Worm (Caenorhabditis elegans) whole organism, late embryonic: ENCODE results near the gene R01H2.8.
A peak's percentile ranks its signal among the peaks of the same experiment; 100 is the strongest.

ENCODE experiments used
- K09A11.1 ChIP-seq: sonication (generic microtip); optimal IDR thresholded peaks from 2 replicates; lab custom pipeline; 2017; ENCODE audit warnings: antibody characterized with exemption, mild to moderate bottlenecking, missing genetic modification characterization, missing compliant biosample characterization; ENCODE audit not compliant: insufficient read depth
- T23F11.4 ChIP-seq: fragments of 200-800 bp; sonication (Bioruptor generic); optimal IDR thresholded peaks from 2 replicates; lab custom pipeline; 2018; ENCODE audit warnings: mild to moderate bottlenecking, missing genetic modification characterization, missing compliant biosample characterization
- ama-1 ChIP-seq: fragments of 150-350 bp; optimal IDR thresholded peaks from 2 replicates; lab custom pipeline; 2014
- ceh-18 ChIP-seq: sonication (generic microtip); optimal IDR thresholded peaks from 2 replicates; lab custom pipeline; 2016; ENCODE audit warnings: missing genetic modification characterization, missing compliant biosample characterization
- ceh-2 ChIP-seq: sonication (generic microtip); optimal IDR thresholded peaks from 2 replicates; lab custom pipeline; 2016; ENCODE audit warnings: missing genotype, missing genetic modification characterization, missing compliant biosample characterization
- ceh-22 ChIP-seq: sonication (generic microtip); optimal IDR thresholded peaks from 2 replicates; lab custom pipeline; 2017; ENCODE audit warnings: missing biosample characterization, missing genetic modification characterization
- ceh-30 ChIP-seq: fragments of 150-350 bp; optimal IDR thresholded peaks from 2 replicates; lab custom pipeline; 2014; ENCODE audit warnings: missing biosample characterization, missing genetic modification characterization
- ceh-34 ChIP-seq: sonication (generic microtip); optimal IDR thresholded peaks from 2 replicates; lab custom pipeline; 2016; ENCODE audit warnings: mild to moderate bottlenecking, missing genetic modification characterization, missing compliant biosample characterization
- ceh-48 ChIP-seq: sonication (generic microtip); optimal IDR thresholded peaks from 2 replicates; lab custom pipeline; 2016; ENCODE audit warnings: missing genetic modification characterization, inconsistent platforms, missing compliant biosample characterization
- ceh-9 ChIP-seq: sonication (generic microtip); optimal IDR thresholded peaks from 2 replicates; lab custom pipeline; 2016; ENCODE audit warnings: mild to moderate bottlenecking, missing genetic modification characterization, inconsistent platforms, missing compliant biosample characterization
- dmd-4 ChIP-seq: sonication (generic microtip); optimal IDR thresholded peaks from 2 replicates; lab custom pipeline; 2016; ENCODE audit warnings: borderline replicate concordance, missing genetic modification characterization, missing compliant biosample characterization
- elt-2 ChIP-seq: sonication (generic microtip); optimal IDR thresholded peaks from 2 replicates; lab custom pipeline; 2016; ENCODE audit warnings: missing genetic modification reagents, missing genetic modification characterization, missing compliant biosample characterization
- ets-4 ChIP-seq: sonication (generic microtip); optimal IDR thresholded peaks from 2 replicates; lab custom pipeline; 2016; ENCODE audit warnings: missing genetic modification characterization, missing compliant biosample characterization
- eyg-1 ChIP-seq: sonication (generic microtip); optimal IDR thresholded peaks from 2 replicates; lab custom pipeline; 2016; ENCODE audit warnings: missing genotype, missing genetic modification characterization, missing compliant biosample characterization
- fax-1 ChIP-seq: sonication (generic microtip); optimal IDR thresholded peaks from 2 replicates; lab custom pipeline; 2016; ENCODE audit warnings: missing genotype, missing genetic modification characterization, missing compliant biosample characterization
- fkh-10 ChIP-seq: fragments of 150-350 bp; optimal IDR thresholded peaks from 2 replicates; lab custom pipeline; 2014; ENCODE audit warnings: missing biosample characterization, missing genetic modification reagents, missing genetic modification characterization
- fkh-6 ChIP-seq: sonication (generic microtip); optimal IDR thresholded peaks from 2 replicates; lab custom pipeline; 2016; ENCODE audit warnings: missing genetic modification characterization, missing compliant biosample characterization
- gmeb-2 ChIP-seq: sonication (generic microtip); optimal IDR thresholded peaks from 2 replicates; lab custom pipeline; 2016; ENCODE audit warnings: missing genetic modification characterization, inconsistent platforms, missing compliant biosample characterization
- hlh-13 ChIP-seq: fragments of 200-800 bp; sonication (Bioruptor generic); optimal IDR thresholded peaks from 2 replicates; lab custom pipeline; 2018; ENCODE audit warnings: mild to moderate bottlenecking, missing genetic modification characterization, missing compliant biosample characterization
- hlh-15 ChIP-seq: sonication (generic microtip); optimal IDR thresholded peaks from 2 replicates; lab custom pipeline; 2016; ENCODE audit warnings: missing genetic modification characterization, missing compliant biosample characterization
- hlh-6 ChIP-seq: sonication (generic microtip); optimal IDR thresholded peaks from 2 replicates; lab custom pipeline; 2016; ENCODE audit warnings: missing genotype, missing genetic modification characterization, missing compliant biosample characterization
- hlh-8 ChIP-seq: sonication (generic microtip); optimal IDR thresholded peaks from 2 replicates; lab custom pipeline; 2016; ENCODE audit warnings: missing genotype, missing genetic modification characterization, missing compliant biosample characterization
- nfya-1 ChIP-seq: sonication (generic microtip); optimal IDR thresholded peaks from 2 replicates; lab custom pipeline; 2017; ENCODE audit warnings: missing genetic modification characterization, mild to moderate bottlenecking, missing compliant biosample characterization, antibody characterized with exemption, moderate library complexity
- nhr-11 ChIP-seq: fragments of 150-350 bp; optimal IDR thresholded peaks from 2 replicates; lab custom pipeline; 2014; ENCODE audit warnings: missing biosample characterization, missing genetic modification characterization
- odd-2 ChIP-seq: sonication (generic microtip); optimal IDR thresholded peaks from 2 replicates; lab custom pipeline; 2017; ENCODE audit warnings: antibody characterized with exemption, mild to moderate bottlenecking, missing genetic modification characterization, missing compliant biosample characterization
- pag-3 ChIP-seq: sonication (generic microtip); optimal IDR thresholded peaks from 2 replicates; lab custom pipeline; 2016; ENCODE audit warnings: missing compliant biosample characterization, missing genetic modification characterization, borderline replicate concordance
- pha-4 ChIP-seq: fragments of 150-350 bp; optimal IDR thresholded peaks from 2 replicates; lab custom pipeline; 2018; ENCODE audit warnings: missing biosample characterization, missing genetic modification reagents, missing genetic modification characterization
- pqm-1 ChIP-seq: sonication (generic microtip); optimal IDR thresholded peaks from 2 replicates; lab custom pipeline; 2016; ENCODE audit warnings: missing genetic modification characterization, missing compliant biosample characterization
- ref-2 ChIP-seq: sonication (generic microtip); optimal IDR thresholded peaks from 2 replicates; lab custom pipeline; 2016; ENCODE audit warnings: missing genetic modification characterization, missing compliant biosample characterization
- sdc-2 ChIP-seq: sonication (generic microtip); optimal IDR thresholded peaks from 2 replicates; lab custom pipeline; 2016; ENCODE audit warnings: missing genotype, missing genetic modification characterization, missing compliant biosample characterization
- sox-2 ChIP-seq: fragments of 200-800 bp; sonication (Bioruptor generic); IDR thresholded peaks from 2 replicates; pipeline ENCODE4 v1.3.6; 2022; ENCODE audit warnings: missing genetic modification reagents, missing genetic modification characterization, missing compliant biosample characterization
- sox-4 ChIP-seq: sonication (generic microtip); optimal IDR thresholded peaks from 2 replicates; lab custom pipeline; 2017; ENCODE audit warnings: mild to moderate bottlenecking, missing genetic modification characterization, inconsistent platforms, missing compliant biosample characterization
- tbx-2 ChIP-seq: sonication (generic microtip); optimal IDR thresholded peaks from 2 replicates; lab custom pipeline; 2016; ENCODE audit warnings: missing genetic modification characterization, missing compliant biosample characterization
- tbx-7 ChIP-seq: sonication (generic microtip); optimal IDR thresholded peaks from 2 replicates; lab custom pipeline; 2016; ENCODE audit warnings: missing genotype, missing genetic modification characterization, missing compliant biosample characterization
- unc-3 ChIP-seq, 2 experiments: fragments of 200-800 bp in 1 of 2; sonication (Bioruptor generic) in 1 of 2; sonication (generic microtip) in 1 of 2; conservative IDR thresholded peaks in 1 of 2; optimal IDR thresholded peaks in 1 of 2; 2 replicates each; pipeline versions ENCODE4 v1.3.6 to Lab custom; 2016 to 2022; ENCODE audit warnings: missing compliant biosample characterization in 2 of 2, missing genetic modification characterization in 2 of 2, missing genetic modification reagents in 1 of 2
- unc-42 ChIP-seq: sonication (generic microtip); optimal IDR thresholded peaks from 2 replicates; lab custom pipeline; 2016; ENCODE audit warnings: missing genotype, missing genetic modification characterization, missing compliant biosample characterization
- unc-55 ChIP-seq: sonication (generic microtip); optimal IDR thresholded peaks from 2 replicates; lab custom pipeline; 2017; ENCODE audit warnings: missing biosample characterization, missing genetic modification reagents, missing genetic modification characterization
- ztf-16 ChIP-seq: sonication (generic microtip); optimal IDR thresholded peaks from 2 replicates; lab custom pipeline; 2017; ENCODE audit warnings: missing genetic modification characterization, missing compliant biosample characterization

The R01H2.8 gene

ce11 chrIII:7073801-7074386 is 5.0 kb downstream of the R01H2.8 start, which contains the start of gene ZK418.5:
ZK418.5 (minus strand) TSS chrIII:7073851.
- no peak for TF ChIP-seq pha-4 (tag; lab: Kevin White, UChicago)
- TF ChIP-seq ceh-48 (tag; lab: Kevin White, UChicago), result peak; percentile 2

ce11 chrIII:7076386-7076785 is 7.5 kb downstream of the R01H2.8 start, which contains the start of gene ZK418.13:
ZK418.13 (minus strand) TSS chrIII:7076486.
- TF ChIP-seq nfya-1 (no peak), pqm-1 (tag; lab: Kevin White, UChicago) (no peak), ceh-18 (tag; lab: Kevin White, UChicago) (no peak), ceh-34 (tag; lab: Kevin White, UChicago) (no peak), ceh-30 (no peak), hlh-6 (no peak), K09A11.1 (tag; lab: Kevin White, UChicago) (no peak), T23F11.4 (GFP tag; lab: Kevin White, UChicago) (no peak), pha-4 (tag; lab: Kevin White, UChicago) (no peak), ama-1 (lab: Kevin White, UChicago) (no peak)

- no peak for TF ChIP-seq gmeb-2 (tag; lab: Kevin White, UChicago)
- no peak for TF ChIP-seq ceh-9 (tag; lab: Kevin White, UChicago)
- TF ChIP-seq hlh-15 (tag; lab: Kevin White, UChicago), result no peak
- no peak for TF ChIP-seq tbx-2 (tag; lab: Kevin White, UChicago)
- TF ChIP-seq ref-2 (tag; lab: Kevin White, UChicago), result no peak
- no peak for TF ChIP-seq ets-4
- TF ChIP-seq fkh-6 (tag; lab: Kevin White, UChicago), result no peak
- no peak for TF ChIP-seq sdc-2 (tag; lab: Kevin White, UChicago)
- no peak for TF ChIP-seq nhr-11 (tag; lab: Kevin White, UChicago)
- TF ChIP-seq ceh-2 (tag; lab: Kevin White, UChicago), result no peak
- no peak for TF ChIP-seq sox-2
Observed at ce11 chrIII:7078737-7079136, 9.9 kb downstream of the R01H2.8 start, which contains the start of gene ZK418.6. ZK418.6 (minus strand) TSS chrIII:7078837.

ce11 chrIII:7080689-7081088 is 11.8 kb downstream of the R01H2.8 start, which contains the start of gene ZK418.7:
ZK418.7 (minus strand) TSS chrIII:7080789.
- TF ChIP-seq ceh-9 (tag; lab: Kevin White, UChicago), result no peak
- no peak for TF ChIP-seq unc-55 (GFP tag; lab: Kevin White, UChicago)
- TF ChIP-seq fax-1 (tag; lab: Kevin White, UChicago), result no peak
- TF ChIP-seq elt-2 (tag; lab: Kevin White, UChicago), result no peak
- TF ChIP-seq tbx-7, result no peak
- TF ChIP-seq unc-3 (GFP tag; conservative IDR thresholded peaks at IDR 0.05; lab: Robert Waterston, UW), result no peak
- TF ChIP-seq unc-3 (tag; optimal IDR thresholded peaks at IDR 0.05; lab: Kevin White, UChicago), result no peak
- no peak for TF ChIP-seq hlh-6
- no peak for TF ChIP-seq sox-4 (tag; lab: Kevin White, UChicago)
- no peak for TF ChIP-seq ceh-22 (tag; lab: Kevin White, UChicago)
- no peak for TF ChIP-seq pag-3 (tag; lab: Kevin White, UChicago)
- TF ChIP-seq ztf-16 (tag; lab: Kevin White, UChicago), result no peak
- TF ChIP-seq, all 69 proteins: peak for 0

- no peak for TF ChIP-seq hlh-15 (tag; lab: Kevin White, UChicago)
- TF ChIP-seq elt-2 (tag; lab: Kevin White, UChicago), result peak; percentile 24
Observed at ce11 chrIII:7081488-7081887, 12.6 kb downstream of the R01H2.8 start.

- TF ChIP-seq odd-2 (tag; lab: Kevin White, UChicago), result no peak
- TF ChIP-seq dmd-4 (tag; lab: Kevin White, UChicago), result no peak
- no peak for TF ChIP-seq hlh-8 (tag; lab: Kevin White, UChicago)
- TF ChIP-seq hlh-13 (GFP tag; lab: Kevin White, UChicago), result no peak
- no peak for TF ChIP-seq fkh-10
- TF ChIP-seq eyg-1 (tag; lab: Kevin White, UChicago), result no peak
- TF ChIP-seq unc-42, result no peak
- no peak for TF ChIP-seq T23F11.4 (GFP tag; lab: Kevin White, UChicago)
Observed at ce11 chrIII:7083106-7083505, 14.2 kb downstream of the R01H2.8 start.
